Worm (Caenorhabditis elegans): ENCODE measurements around the gene snf-7.

Gene snf-7

DNA sequence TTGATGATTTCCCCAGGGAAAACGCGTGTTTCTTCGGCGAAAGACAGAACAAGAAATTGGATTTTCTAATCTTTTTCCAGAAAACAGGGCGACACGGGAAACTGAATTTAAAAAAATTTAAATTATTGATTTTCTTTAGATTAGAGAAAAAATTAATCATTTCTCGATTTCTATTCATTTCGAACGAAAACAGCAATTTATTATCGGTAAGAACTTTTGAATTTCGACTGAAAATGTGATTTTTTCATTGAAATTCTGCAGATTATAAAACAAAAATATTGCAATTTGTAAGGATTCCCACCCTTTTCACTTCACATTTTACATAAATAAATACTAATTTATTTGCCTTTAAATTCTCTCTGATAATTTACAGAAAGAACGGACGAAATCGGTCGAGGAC, 32.9 kb upstream of the snf-7 start, which contains the start of gene bckd-1A:
bckd-1A (minus strand) TSS at position 101 of the 400 bp plus-strand sequence.
- TF ChIP-seq hnd-1 (tag; optimal IDR thresholded peaks at IDR 0.05), result no peak

- TF ChIP-seq aly-1 (tag; optimal IDR thresholded peaks at IDR 0.05), result no peak
- TF ChIP-seq ceh-36 (tag; optimal IDR thresholded peaks at IDR 0.05), result no peak
- TF ChIP-seq ets-7 (tag; optimal IDR thresholded peaks at IDR 0.05), result no peak
- no peak for TF ChIP-seq flt-1 (GFP tag; IDR thresholded peaks at IDR 0.05)
- TF ChIP-seq scrt-1 (GFP tag; IDR thresholded peaks at IDR 0.05), result no peak
- no peak for TF ChIP-seq tbx-37 (GFP tag; conservative IDR thresholded peaks at IDR 0.05)
- TF ChIP-seq F13C5.2 (tag; optimal IDR thresholded peaks at IDR 0.05), result no peak
- TF ChIP-seq hmbx-1 (tag; optimal IDR thresholded peaks at IDR 0.05), result no peak
- TF ChIP-seq hnd-1 (tag; optimal IDR thresholded peaks at IDR 0.05), result no peak
- no peak for TF ChIP-seq B0310.2 (tag; optimal IDR thresholded peaks at IDR 0.05)
- TF ChIP-seq ama-1 (optimal IDR thresholded peaks at IDR 0.05), result no peak
- no peak for TF ChIP-seq pes-1 (GFP tag; IDR thresholded peaks at IDR 0.05)
- TF ChIP-seq sea-1 (GFP tag; conservative IDR thresholded peaks at IDR 0.05), result no peak
- no peak for TF ChIP-seq tra-4 (tag; optimal IDR thresholded peaks at IDR 0.05)
- no peak for TF ChIP-seq tbx-11 (GFP tag; IDR thresholded peaks at IDR 0.05)
- TF ChIP-seq hmg-4 (GFP tag; optimal IDR thresholded peaks at IDR 0.05), result no peak
- TF ChIP-seq ceh-13 (GFP tag; optimal IDR thresholded peaks at IDR 0.05), result no peak
Observed at ce11 chrIII:12977559-12977958, 27.7 kb upstream of the snf-7 start, which contains the start of gene ZK1010.2. Gene ZK1010.2, minus strand, starts transcription at chrIII:12977862.

- TF ChIP-seq F13C5.2 (tag; optimal IDR thresholded peaks at IDR 0.05), result peak; percentile 44
- no peak for TF ChIP-seq flt-1 (GFP tag; IDR thresholded peaks at IDR 0.05)
Observed at ce11 chrIII:12978473-12979174, 26.6 kb upstream of the snf-7 start, which contains the start of the genes ubq-2 and frg-1. Gene ubq-2, minus strand, starts transcription at chrIII:12978523. Gene frg-1, plus strand, starts transcription at chrIII:12979162.

- TF ChIP-seq flt-1 (GFP tag; IDR thresholded peaks at IDR 0.05) (no peak), ceh-13 (GFP tag; optimal IDR thresholded peaks at IDR 0.05) (no peak), hmg-4 (GFP tag; optimal IDR thresholded peaks at IDR 0.05) (no peak), aly-1 (tag; optimal IDR thresholded peaks at IDR 0.05) (no peak), ama-1 (optimal IDR thresholded peaks at IDR 0.05) (no peak), ceh-36 (tag; optimal IDR thresholded peaks at IDR 0.05) (no peak), hmbx-1 (tag; optimal IDR thresholded peaks at IDR 0.05) (no peak), tbx-37 (GFP tag; conservative IDR thresholded peaks at IDR 0.05) (no peak), hnd-1 (tag; optimal IDR thresholded peaks at IDR 0.05) (no peak), tbx-11 (GFP tag; IDR thresholded peaks at IDR 0.05) (no peak), pes-1 (GFP tag; IDR thresholded peaks at IDR 0.05) (no peak), F13C5.2 (tag; optimal IDR thresholded peaks at IDR 0.05) (no peak), tra-4 (tag; optimal IDR thresholded peaks at IDR 0.05) (no peak), ets-7 (tag; optimal IDR thresholded peaks at IDR 0.05) (no peak), B0310.2 (tag; optimal IDR thresholded peaks at IDR 0.05) (no peak)
Observed at ce11 chrIII:12980770-12981169, 24.5 kb upstream of the snf-7 start, which contains the start of gene ZK1010.4. Gene ZK1010.4, plus strand, starts transcription at chrIII:12981070.

- TF ChIP-seq ceh-36 (tag; optimal IDR thresholded peaks at IDR 0.05), result no peak
- TF ChIP-seq F13C5.2 (tag; optimal IDR thresholded peaks at IDR 0.05), result no peak
- no peak for TF ChIP-seq flt-1 (GFP tag; IDR thresholded peaks at IDR 0.05)
- TF ChIP-seq pes-1 (GFP tag; IDR thresholded peaks at IDR 0.05), result no peak
- no peak for TF ChIP-seq tra-4 (tag; optimal IDR thresholded peaks at IDR 0.05)
- TF ChIP-seq ceh-13 (GFP tag; optimal IDR thresholded peaks at IDR 0.05), result no peak
- no peak for TF ChIP-seq aly-1 (tag; optimal IDR thresholded peaks at IDR 0.05)
- no peak for TF ChIP-seq scrt-1 (GFP tag; IDR thresholded peaks at IDR 0.05)
- no peak for TF ChIP-seq tbx-37 (GFP tag; conservative IDR thresholded peaks at IDR 0.05)
- no peak for TF ChIP-seq hmbx-1 (tag; optimal IDR thresholded peaks at IDR 0.05)
- no peak for TF ChIP-seq B0310.2 (tag; optimal IDR thresholded peaks at IDR 0.05)
- no peak for TF ChIP-seq tbx-11 (GFP tag; IDR thresholded peaks at IDR 0.05)
- no peak for TF ChIP-seq ama-1 (optimal IDR thresholded peaks at IDR 0.05)
- TF ChIP-seq sea-1 (GFP tag; conservative IDR thresholded peaks at IDR 0.05), result no peak
Observed at ce11 chrIII:12987418-12987817, 17.8 kb upstream of the snf-7 start, which contains the start of gene ZK1010.5. Gene ZK1010.5, minus strand, starts transcription at chrIII:12987518.

ce11 chrIII:12990997-12991396, 14.3 kb upstream of the snf-7 start, which contains the start of gene ZK1010.12:
Gene ZK1010.12, plus strand, starts transcription at chrIII:12991297.
- TF ChIP-seq scrt-1 (GFP tag; IDR thresholded peaks at IDR 0.05) (no peak), F13C5.2 (tag; optimal IDR thresholded peaks at IDR 0.05) (no peak), ama-1 (optimal IDR thresholded peaks at IDR 0.05) (no peak), B0310.2 (tag; optimal IDR thresholded peaks at IDR 0.05) (no peak), pes-1 (GFP tag; IDR thresholded peaks at IDR 0.05) (no peak), tra-4 (tag; optimal IDR thresholded peaks at IDR 0.05) (no peak), sea-1 (GFP tag; conservative IDR thresholded peaks at IDR 0.05) (no peak), ets-7 (tag; optimal IDR thresholded peaks at IDR 0.05) (no peak), tbx-37 (GFP tag; conservative IDR thresholded peaks at IDR 0.05) (no peak), hmbx-1 (tag; optimal IDR thresholded peaks at IDR 0.05) (no peak)

ce11 chrIII:12993055-12993454, 12.2 kb upstream of the snf-7 start:
- TF ChIP-seq tbx-11 (GFP tag; IDR thresholded peaks at IDR 0.05) (no peak), F13C5.2 (tag; optimal IDR thresholded peaks at IDR 0.05) (no peak), ama-1 (optimal IDR thresholded peaks at IDR 0.05) (no peak), pes-1 (GFP tag; IDR thresholded peaks at IDR 0.05) (no peak)

DNA sequence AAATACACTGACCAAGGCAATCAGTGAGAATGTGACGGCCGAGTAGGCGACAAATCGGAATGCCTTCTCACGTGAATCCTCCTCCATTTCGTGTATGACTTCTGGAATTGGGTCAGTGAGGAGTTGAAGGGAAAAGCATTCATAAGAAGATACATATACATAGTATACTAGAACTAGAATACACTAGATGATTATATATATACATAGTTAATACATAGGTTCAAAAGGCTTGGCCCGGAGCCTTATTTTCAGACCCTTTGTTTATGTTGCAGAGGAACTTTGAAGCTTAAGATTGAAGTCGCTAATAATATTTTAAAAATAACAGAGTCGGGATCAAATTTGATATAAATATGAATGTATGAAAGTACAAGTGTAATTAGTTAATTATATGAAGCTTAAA, 11.7 kb upstream of the snf-7 start, which contains the start of gene col-97:
col-97 (minus strand) TSS at position 101 of the 400 bp plus-strand sequence.
- TF ChIP-seq aly-1 (tag; optimal IDR thresholded peaks at IDR 0.05), result no peak
- no peak for TF ChIP-seq ceh-36 (tag; optimal IDR thresholded peaks at IDR 0.05)
- no peak for TF ChIP-seq pes-1 (GFP tag; IDR thresholded peaks at IDR 0.05)
- TF ChIP-seq tbx-37 (GFP tag; conservative IDR thresholded peaks at IDR 0.05), result no peak
- no peak for TF ChIP-seq hmbx-1 (tag; optimal IDR thresholded peaks at IDR 0.05)
- TF ChIP-seq sea-1 (GFP tag; conservative IDR thresholded peaks at IDR 0.05), result no peak
- no peak for TF ChIP-seq tbx-11 (GFP tag; IDR thresholded peaks at IDR 0.05)
- no peak for TF ChIP-seq F13C5.2 (tag; optimal IDR thresholded peaks at IDR 0.05)
- no peak for TF ChIP-seq scrt-1 (GFP tag; IDR thresholded peaks at IDR 0.05)
- TF ChIP-seq tra-4 (tag; optimal IDR thresholded peaks at IDR 0.05), result no peak
- no peak for TF ChIP-seq ama-1 (optimal IDR thresholded peaks at IDR 0.05)
- TF ChIP-seq hmg-4 (GFP tag; optimal IDR thresholded peaks at IDR 0.05), result no peak
